Fruit fly (Drosophila melanogaster): Measurements from ENCODE around the gene Klc.

The Klc gene

DNA sequence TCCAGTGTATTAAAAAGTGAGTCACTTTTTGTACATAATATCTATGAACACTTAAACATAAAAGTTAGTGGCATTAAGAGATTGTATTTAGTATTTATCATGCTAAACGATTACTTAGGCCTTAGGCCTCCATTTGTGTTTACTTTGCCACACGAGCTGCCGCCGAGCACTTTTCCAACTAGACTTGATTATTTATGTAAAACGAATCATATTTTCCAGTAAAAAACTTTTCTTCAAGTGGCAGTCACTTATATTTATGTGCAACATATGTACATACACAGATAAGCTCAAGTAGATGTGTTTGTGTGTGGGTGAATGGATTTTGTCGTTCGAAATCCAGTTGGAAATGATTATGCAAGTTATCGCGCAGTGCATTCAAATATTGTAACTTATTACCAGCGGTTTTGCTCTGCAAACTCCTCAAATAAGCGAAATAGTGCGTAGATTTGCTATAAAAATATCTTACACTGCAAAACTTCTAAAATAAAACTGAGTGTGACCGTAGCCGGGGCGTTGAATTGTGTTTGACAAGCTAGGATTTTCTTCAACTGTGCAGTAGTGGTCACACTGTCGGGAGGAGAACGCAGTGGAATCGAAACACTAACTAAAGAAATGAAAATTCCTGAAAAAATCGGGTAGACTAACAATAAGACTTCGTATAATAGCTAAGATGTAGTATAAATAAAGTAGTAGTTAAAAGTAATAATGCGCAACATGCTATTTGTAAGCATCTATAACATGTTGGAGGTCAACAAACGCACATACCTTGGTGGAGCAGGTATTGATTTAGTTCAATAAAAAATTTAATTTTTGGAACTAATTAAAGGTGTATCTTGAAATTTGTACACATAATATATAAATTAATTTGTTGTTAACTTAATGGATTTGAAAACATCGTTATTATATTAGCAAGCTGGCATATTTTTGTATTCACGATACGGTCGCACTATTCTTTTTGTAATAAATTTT lies at the start of gene Klc, which contains the start of gene CG10984 (continued):
- peak; percentile 38 for TF ChIP-seq Elba2 (GFP tag; optimal IDR thresholded peaks at IDR 0.05)
- TF ChIP-seq chinmo (GFP tag; IDR thresholded peaks at IDR 0.05; ENCODE audit: partially characterized antibody): no peak
- no peak for TF ChIP-seq CG7987 (GFP tag; optimal IDR thresholded peaks at IDR 0.05)
- no peak for TF ChIP-seq Mrtf (GFP tag; IDR thresholded peaks at IDR 0.05)
- TF ChIP-seq CG13296 (GFP tag; optimal IDR thresholded peaks at IDR 0.05): peak; percentile 38
- TF ChIP-seq CG12071 (GFP tag; optimal IDR thresholded peaks at IDR 0.05): no peak
- TF ChIP-seq CG42726 (GFP tag; IDR thresholded peaks at IDR 0.05; ENCODE audit: partially characterized antibody): no peak
- peak; percentile 40 for TF ChIP-seq luna (GFP tag; optimal IDR thresholded peaks at IDR 0.05)
- TF ChIP-seq CG14014 (GFP tag; IDR thresholded peaks at IDR 0.05): peak; percentile 66; the same call in 1 of the 2 replicates
- peak; percentile 58 for TF ChIP-seq CG9609 (GFP tag; optimal IDR thresholded peaks at IDR 0.05)
- TF ChIP-seq zen (tag; optimal IDR thresholded peaks at IDR 0.05): no peak
- TF ChIP-seq abd-A (tag; optimal IDR thresholded peaks at IDR 0.05): no peak
- TF ChIP-seq CG3407 (GFP tag; optimal IDR thresholded peaks at IDR 0.05): peak; percentile 11
- peak; percentile 81; the same call in 2 of the 3 replicates for TF ChIP-seq Dbx (GFP tag; IDR thresholded peaks at IDR 0.05)
- peak; percentile 82 for TF ChIP-seq zfh1 (GFP tag; IDR thresholded peaks at IDR 0.05)
- TF ChIP-seq CG10979 (tag; optimal IDR thresholded peaks at IDR 0.05): peak; percentile 47
- peak; percentile 74 for TF ChIP-seq gem (tag; optimal IDR thresholded peaks at IDR 0.05)
- peak; percentile 59 for TF ChIP-seq Xrp1 (GFP tag; IDR thresholded peaks at IDR 0.05)
- peak; percentile 79 for TF ChIP-seq row (GFP tag; IDR thresholded peaks at IDR 0.05)
- no peak for TF ChIP-seq Neu2 (GFP tag; optimal IDR thresholded peaks at IDR 0.05; ENCODE audit: borderline replicate concordance)
- no peak for TF ChIP-seq Awh (GFP tag; IDR thresholded peaks at IDR 0.05)
- peak; percentile 47 for TF ChIP-seq HLH54F (GFP tag; optimal IDR thresholded peaks at IDR 0.05)
- TF ChIP-seq CG18476 (GFP tag; optimal IDR thresholded peaks at IDR 0.05): peak; percentile 47
- peak; percentile 13 for TF ChIP-seq salm (tag; optimal IDR thresholded peaks at IDR 0.05)
- no peak for TF ChIP-seq CG10274 (GFP tag; optimal IDR thresholded peaks at IDR 0.05)
- TF ChIP-seq Antp (GFP tag; optimal IDR thresholded peaks at IDR 0.05): peak; percentile 66
- TF ChIP-seq CG10321 (GFP tag; IDR thresholded peaks at IDR 0.05): no peak
- peak; percentile 33 for TF ChIP-seq trem (tag; optimal IDR thresholded peaks at IDR 0.05)
- no peak for TF ChIP-seq CG2889 (GFP tag; IDR thresholded peaks at IDR 0.05)
- peak; percentile 63 for TF ChIP-seq jumu (GFP tag; optimal IDR thresholded peaks at IDR 0.05)
- TF ChIP-seq Hr78 (GFP tag; optimal IDR thresholded peaks at IDR 0.05): no peak
- peak; percentile 43 for TF ChIP-seq CG17829 (tag; optimal IDR thresholded peaks at IDR 0.05)
- no peak for TF ChIP-seq CkIIα-i1 (GFP tag; IDR thresholded peaks at IDR 0.05)
- no peak; the same call in 2 of the 3 replicates for TF ChIP-seq H15 (GFP tag; IDR thresholded peaks at IDR 0.05)
- peak; percentile 53 for TF ChIP-seq CG13624 (GFP tag; optimal IDR thresholded peaks at IDR 0.05)
- TF ChIP-seq Hr39 (optimal IDR thresholded peaks at IDR 0.05): no peak
- peak; percentile 58 for TF ChIP-seq BEAF-32 (GFP tag; optimal IDR thresholded peaks at IDR 0.05)
- TF ChIP-seq CG6254 (GFP tag; optimal IDR thresholded peaks at IDR 0.05): no peak
- TF ChIP-seq CG33557 (GFP tag; optimal IDR thresholded peaks at IDR 0.05): no peak
- peak; percentile 34 for TF ChIP-seq Ssrp (tag; optimal IDR thresholded peaks at IDR 0.05)
- no peak for TF ChIP-seq tll (GFP tag; optimal IDR thresholded peaks at IDR 0.05)
- TF ChIP-seq CG1024 (GFP tag; IDR thresholded peaks at IDR 0.05): peak; percentile 51; the same call in 1 of the 2 replicates
- TF ChIP-seq MTF-1 (GFP tag; optimal IDR thresholded peaks at IDR 0.05; ENCODE audit: borderline replicate concordance): no peak
- TF ChIP-seq CG7928 (GFP tag; optimal IDR thresholded peaks at IDR 0.05): peak; percentile 19
- no peak for TF ChIP-seq Doc3 (GFP tag; IDR thresholded peaks at IDR 0.05; ENCODE audit: partially characterized antibody)
- TF ChIP-seq ttk (GFP tag; IDR thresholded peaks at IDR 0.05): no peak; the same call in 1 of the 2 replicates
- no peak for TF ChIP-seq CG6272 (GFP tag; IDR thresholded peaks at IDR 0.05)
- TF ChIP-seq CG4707 (GFP tag; optimal IDR thresholded peaks at IDR 0.05): no peak
